Fruit fly (Drosophila melanogaster) whole organism, embryonic: ENCODE measurements around the gene Nepl13.

Experiments
- Antp ChIP-seq: fragments of 200-800 bp; sonication (Bioruptor generic); optimal IDR thresholded peaks from 3 replicates; lab custom pipeline; 2016; ENCODE audit warnings: missing biosample characterization, missing genetic modification characterization
- Atf6 ChIP-seq: fragments of 200-800 bp; sonication (Bioruptor generic); IDR thresholded peaks from 2 replicates; pipeline ENCODE4 v1.3.6; 2022; ENCODE audit warnings: missing biosample characterization, missing genetic modification characterization
- B-H1 ChIP-seq: fragments of 200-800 bp; sonication (Bioruptor generic); IDR thresholded peaks from 3 replicates; pipeline ENCODE4 v1.3.6; 2022; ENCODE audit warnings: missing biosample characterization, missing genetic modification characterization
- C15 ChIP-seq: fragments of 200-800 bp; sonication (Bioruptor generic); IDR thresholded peaks from 3 replicates; pipeline ENCODE4 v1.3.6; 2022; ENCODE audit warnings: missing biosample characterization, missing genetic modification characterization
- CG10431 ChIP-seq: fragments of 200-800 bp; sonication (Bioruptor generic); optimal IDR thresholded peaks from 3 replicates; lab custom pipeline; 2018; ENCODE audit warnings: missing biosample characterization, mild to moderate bottlenecking, missing genetic modification characterization
- CG10565 ChIP-seq: fragments of 200-800 bp; sonication (Bioruptor generic); optimal IDR thresholded peaks from 3 replicates; lab custom pipeline; 2016; ENCODE audit warnings: missing biosample characterization, mild to moderate bottlenecking, missing genetic modification characterization
- CG10654 ChIP-seq: fragments of 200-800 bp; sonication (Bioruptor generic); optimal IDR thresholded peaks from 2 replicates; lab custom pipeline; 2016; ENCODE audit warnings: missing biosample characterization, missing genetic modification characterization
- CG12744 ChIP-seq: fragments of 200-800 bp; sonication (Bioruptor generic); optimal IDR thresholded peaks from 2 replicates; lab custom pipeline; 2016; ENCODE audit warnings: missing biosample characterization, missing genetic modification characterization
- CG13894 ChIP-seq: fragments of 200-800 bp; sonication (Bioruptor generic); optimal IDR thresholded peaks from 3 replicates; lab custom pipeline; 2018; ENCODE audit warnings: missing biosample characterization, mild to moderate bottlenecking, missing genetic modification characterization, moderate library complexity
- CG14860 ChIP-seq: fragments of 200-800 bp; sonication (Bioruptor generic); IDR thresholded peaks from 3 replicates; pipeline ENCODE4 v1.3.6; 2022; ENCODE audit warnings: missing biosample characterization, missing genetic modification characterization; ENCODE audit not compliant: partially characterized antibody
- CG15601 ChIP-seq: fragments of 200-800 bp; sonication (Bioruptor generic); optimal IDR thresholded peaks from 3 replicates; lab custom pipeline; 2019; ENCODE audit warnings: missing biosample characterization, mild to moderate bottlenecking, missing genetic modification characterization, moderate library complexity
- CG1647 ChIP-seq: fragments of 200-800 bp; sonication (Bioruptor generic); optimal IDR thresholded peaks from 3 replicates; lab custom pipeline; 2016; ENCODE audit warnings: missing biosample characterization, missing genetic modification characterization
- CG17328 ChIP-seq: fragments of 200-800 bp; sonication (Bioruptor generic); IDR thresholded peaks from 2 replicates; pipeline ENCODE4 v1.3.6; 2022; ENCODE audit warnings: missing biosample characterization, missing genetic modification characterization
- CG17359 ChIP-seq: fragments of 200-800 bp; sonication (Bioruptor generic); optimal IDR thresholded peaks from 3 replicates; lab custom pipeline; 2018; ENCODE audit warnings: missing biosample characterization, mild to moderate bottlenecking, missing genetic modification characterization, moderate library complexity
- CG18764 ChIP-seq: fragments of 200-800 bp; sonication (Bioruptor generic); optimal IDR thresholded peaks from 3 replicates; lab custom pipeline; 2016; ENCODE audit warnings: missing biosample characterization, missing genetic modification characterization
- CG32532 ChIP-seq: fragments of 200-800 bp; sonication (Bioruptor generic); IDR thresholded peaks from 2 replicates; pipeline ENCODE4 v1.3.6; 2022; ENCODE audit warnings: missing biosample characterization, missing genetic modification characterization
- CG7556 ChIP-seq: fragments of 200-800 bp; sonication (Bioruptor generic); optimal IDR thresholded peaks from 2 replicates; lab custom pipeline; 2017; ENCODE audit warnings: missing biosample characterization, mild to moderate bottlenecking, missing genetic modification characterization
- CG7987 ChIP-seq: fragments of 200-800 bp; sonication (Bioruptor generic); optimal IDR thresholded peaks from 2 replicates; lab custom pipeline; 2018; ENCODE audit warnings: missing biosample characterization, mild to moderate bottlenecking, missing genetic modification characterization, moderate library complexity
- CG8290 ChIP-seq, 3 experiments: fragments of 200-800 bp; sonication (Bioruptor generic); optimal IDR thresholded peaks; 2 replicates each; lab custom pipeline; 2016 to 2019; ENCODE audit warnings: missing biosample characterization in 3 of 3, missing genetic modification characterization in 3 of 3, mild to moderate bottlenecking in 2 of 3, moderate library complexity in 1 of 3
- CG9609 ChIP-seq: fragments of 200-800 bp; sonication (Bioruptor generic); optimal IDR thresholded peaks from 3 replicates; lab custom pipeline; 2016; ENCODE audit warnings: missing biosample characterization, missing genetic modification characterization
- Camta ChIP-seq: fragments of 200-800 bp; sonication (Bioruptor generic); optimal IDR thresholded peaks from 2 replicates; lab custom pipeline; 2016; ENCODE audit warnings: missing biosample characterization, missing genetic modification characterization
- D19B ChIP-seq: fragments of 200-800 bp; sonication (Bioruptor generic); optimal IDR thresholded peaks from 2 replicates; lab custom pipeline; 2017; ENCODE audit warnings: missing biosample characterization, mild to moderate bottlenecking, missing genetic modification characterization
- Elba2 ChIP-seq: fragments of 200-800 bp; sonication (Bioruptor generic); optimal IDR thresholded peaks from 3 replicates; lab custom pipeline; 2016; ENCODE audit warnings: missing biosample characterization, missing genetic modification characterization
- MTF-1 ChIP-seq: fragments of 200-800 bp; sonication (Bioruptor generic); optimal IDR thresholded peaks from 2 replicates; lab custom pipeline; 2018; ENCODE audit warnings: missing biosample characterization, mild to moderate bottlenecking, missing genetic modification characterization, borderline replicate concordance
- Myb ChIP-seq: fragments of 200-800 bp; sonication (Bioruptor generic); optimal IDR thresholded peaks from 2 replicates; lab custom pipeline; 2016; ENCODE audit warnings: missing biosample characterization, missing genetic modification characterization
- NC2α ChIP-seq: fragments of 200-800 bp; sonication (Bioruptor generic); optimal IDR thresholded peaks from 2 replicates; lab custom pipeline; 2016; ENCODE audit warnings: missing biosample characterization, missing genetic modification characterization
- NFAT ChIP-seq: fragments of 200-800 bp; sonication (Bioruptor generic); IDR thresholded peaks from 2 replicates; pipeline ENCODE4 v1.3.6; 2022; ENCODE audit warnings: missing biosample characterization, missing genetic modification characterization
- Nf-YB ChIP-seq: fragments of 200-800 bp; sonication (Bioruptor generic); optimal IDR thresholded peaks from 3 replicates; lab custom pipeline; 2019; ENCODE audit warnings: missing biosample characterization, mild to moderate bottlenecking, missing genetic modification characterization, moderate library complexity
- YL-1 ChIP-seq: fragments of 200-800 bp; sonication (Bioruptor generic); optimal IDR thresholded peaks from 3 replicates; lab custom pipeline; 2017; ENCODE audit warnings: missing biosample characterization, mild to moderate bottlenecking, missing genetic modification characterization
- ase ChIP-seq: fragments of 200-800 bp; sonication (Bioruptor generic); IDR thresholded peaks from 3 replicates; pipeline ENCODE4 v1.3.6; 2022; ENCODE audit warnings: missing biosample characterization, missing genetic modification characterization
- ash1 ChIP-seq: fragments of 200-800 bp; sonication (Bioruptor generic); optimal IDR thresholded peaks from 2 replicates; lab custom pipeline; 2018; ENCODE audit warnings: missing biosample characterization, mild to moderate bottlenecking, missing genetic modification characterization
- bab2 ChIP-seq: fragments of 200-800 bp; sonication (Bioruptor generic); optimal IDR thresholded peaks from 2 replicates; lab custom pipeline; 2016; ENCODE audit warnings: missing biosample characterization, missing genetic modification characterization
- bowl ChIP-seq: fragments of 200-800 bp; sonication (Bioruptor generic); IDR thresholded peaks from 2 replicates; pipeline ENCODE4 v1.3.6; 2022; ENCODE audit warnings: missing biosample characterization, missing genetic modification characterization
- bsh ChIP-seq, 2 experiments: fragments of 200-800 bp; sonication (Bioruptor generic); optimal IDR thresholded peaks; 2 replicates each; lab custom pipeline; 2017 to 2018; ENCODE audit warnings: mild to moderate bottlenecking in 2 of 2, missing biosample characterization in 2 of 2, missing genetic modification characterization in 2 of 2, moderate library complexity in 1 of 2
- cad ChIP-seq: fragments of >200 bp; optimal IDR thresholded peaks from 2 replicates; lab custom pipeline; 2017; ENCODE audit warnings: missing biosample characterization, missing genetic modification characterization
- cas ChIP-seq: fragments of 200-800 bp; sonication (Bioruptor generic); IDR thresholded peaks from 2 replicates; pipeline ENCODE4 v1.3.6; 2022; ENCODE audit warnings: missing biosample characterization, missing genetic modification characterization
- crol ChIP-seq: fragments of 200-800 bp; sonication (Bioruptor generic); IDR thresholded peaks from 2 replicates; pipeline ENCODE4 v1.3.6; 2022; ENCODE audit warnings: missing biosample characterization, missing genetic modification characterization
- dan ChIP-seq: fragments of 200-800 bp; sonication (Bioruptor generic); IDR thresholded peaks from 2 replicates; pipeline ENCODE4 v1.3.6; 2022; ENCODE audit warnings: missing biosample characterization, missing genetic modification characterization
- esg ChIP-seq: fragments of 200-800 bp; sonication (Bioruptor generic); conservative IDR thresholded peaks from 2 replicates; pipeline ENCODE4 v1.3.6; 2022; ENCODE audit warnings: missing biosample characterization, missing genetic modification characterization
- gcm ChIP-seq: fragments of 200-800 bp; sonication (Bioruptor generic); optimal IDR thresholded peaks from 2 replicates; lab custom pipeline; 2019; ENCODE audit warnings: missing biosample characterization, mild to moderate bottlenecking, missing genetic modification characterization, moderate library complexity
- kah ChIP-seq: fragments of 200-800 bp; sonication (Bioruptor generic); optimal IDR thresholded peaks from 2 replicates; lab custom pipeline; 2018; ENCODE audit warnings: missing biosample characterization, mild to moderate bottlenecking, missing genetic modification characterization
- nom ChIP-seq: fragments of 200-800 bp; sonication (Bioruptor generic); optimal IDR thresholded peaks from 2 replicates; lab custom pipeline; 2017; ENCODE audit warnings: missing biosample characterization, missing genetic modification characterization, mild to moderate bottlenecking, moderate library complexity, missing genetic modification reagents
- pan ChIP-seq, 4 experiments: fragments of >200 bp in 3 of 4; fragments of 200-800 bp in 1 of 4; sonication (Bioruptor generic) in 1 of 4; optimal IDR thresholded peaks in 3 of 4; IDR thresholded peaks in 1 of 4; 2 replicates each; pipeline versions ENCODE4 v1.3.6 to Lab custom; 2017 to 2022; ENCODE audit warnings: missing biosample characterization in 2 of 4, missing genetic modification characterization in 2 of 4, mixed read lengths in 1 of 4
- sc ChIP-seq, 3 experiments: fragments of >200 bp in 2 of 3; fragments of 200-800 bp in 1 of 3; sonication (Bioruptor generic) in 1 of 3; optimal IDR thresholded peaks; 2 replicates in 2 of 3; 3 replicates in 1 of 3; lab custom pipeline; 2017; ENCODE audit warnings: mild to moderate bottlenecking in 1 of 3, missing biosample characterization in 1 of 3, missing genetic modification characterization in 1 of 3, missing genetic modification reagents in 1 of 3
- sima ChIP-seq: fragments of 200-800 bp; sonication (Bioruptor generic); optimal IDR thresholded peaks from 2 replicates; lab custom pipeline; 2016; ENCODE audit warnings: missing biosample characterization, missing genetic modification characterization
- slou ChIP-seq: fragments of 200-800 bp; sonication (Bioruptor generic); optimal IDR thresholded peaks from 3 replicates; lab custom pipeline; 2016; ENCODE audit warnings: missing biosample characterization, missing genetic modification characterization
- stc ChIP-seq: fragments of 200-800 bp; sonication (Bioruptor generic); IDR thresholded peaks from 2 replicates; pipeline ENCODE4 v1.3.6; 2022; ENCODE audit warnings: missing biosample characterization, missing genetic modification characterization
- twi ChIP-seq: fragments of 200-800 bp; optimal IDR thresholded peaks from 2 replicates; lab custom pipeline; 2019; ENCODE audit warnings: missing biosample characterization, mild to moderate bottlenecking, missing genetic modification characterization, moderate library complexity
- zen ChIP-seq: fragments of 200-800 bp; sonication (Bioruptor generic); optimal IDR thresholded peaks from 3 replicates; lab custom pipeline; 2018; ENCODE audit warnings: missing biosample characterization, mild to moderate bottlenecking, missing genetic modification characterization, moderate library complexity

The Nepl13 gene

DNA sequence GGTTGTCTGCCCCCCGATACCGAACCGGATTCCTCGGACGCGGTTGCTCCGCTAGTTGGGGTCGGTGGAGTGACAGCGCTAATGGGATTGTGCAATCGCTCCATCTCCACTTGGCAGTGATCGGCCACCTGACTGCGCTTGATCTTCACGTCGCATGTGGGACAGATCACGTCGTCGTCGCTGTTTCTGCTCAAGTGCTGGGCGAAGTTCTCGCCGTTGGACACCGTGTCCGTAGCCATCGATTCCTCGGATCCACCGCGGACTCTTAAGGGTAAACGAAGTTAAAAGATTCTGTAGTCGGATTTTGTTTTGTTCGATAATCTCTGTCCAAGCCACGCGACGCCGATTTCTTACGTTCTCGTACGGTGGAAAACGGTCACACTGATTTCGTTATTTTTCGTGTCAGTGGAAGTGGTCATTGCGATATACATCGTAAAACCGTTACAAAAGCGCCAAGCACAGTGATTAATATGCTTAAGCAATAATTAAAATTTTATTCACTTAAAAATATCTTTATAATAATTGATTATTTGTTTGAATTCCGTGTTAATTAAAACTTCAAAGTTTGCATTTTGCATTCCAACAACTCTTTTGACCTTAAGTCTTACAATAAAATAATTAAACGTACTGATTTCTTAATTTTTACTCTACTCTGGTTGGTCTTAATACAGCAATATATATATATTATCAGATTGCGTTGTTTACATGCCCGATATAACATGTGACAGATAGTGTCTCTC is 34.7 kb downstream of the Nepl13 start, which contains the start of gene RNF220 (continued):
- no peak for TF ChIP-seq bowl (GFP tag; lab: Robert Waterston, UW)
- TF ChIP-seq Myb = peak; percentile 68
- TF ChIP-seq Antp (GFP tag; lab: Kevin White, UChicago) = no peak
- no peak for TF ChIP-seq CG10431
- TF ChIP-seq Camta (GFP tag; lab: Kevin White, UChicago) = no peak
- TF ChIP-seq cas (GFP tag; lab: Robert Waterston, UW) = no peak
- TF ChIP-seq NFAT (GFP tag; lab: Robert Waterston, UW) = no peak
- TF ChIP-seq crol (GFP tag; lab: Robert Waterston, UW) = no peak
- TF ChIP-seq pan (optimal IDR thresholded peaks at IDR 0.05; lab: Kevin White, UChicago) = no peak
- TF ChIP-seq pan (GFP tag; optimal IDR thresholded peaks at IDR 0.05 in 1 of 2, IDR thresholded peaks at IDR 0.05 in 1 of 2) = no peak
- TF ChIP-seq nom (GFP tag; lab: Kevin White, UChicago) = no peak
- no peak for TF ChIP-seq CG12744 (GFP tag; lab: Kevin White, UChicago)
- TF ChIP-seq MTF-1 (GFP tag; lab: Kevin White, UChicago) = no peak
- TF ChIP-seq CG7987 (GFP tag; lab: Kevin White, UChicago) = no peak
- TF ChIP-seq Atf6 (GFP tag; lab: Robert Waterston, UW) = no peak
- TF ChIP-seq CG17359 = no peak
- no peak for TF ChIP-seq esg
- no peak; the same call in 2 of the 3 replicates for TF ChIP-seq CG14860 (GFP tag; lab: Robert Waterston, UW)
- no peak; the same call in 1 of the 2 replicates for TF ChIP-seq CG32532
- TF ChIP-seq bsh (GFP tag; optimal IDR thresholded peaks at IDR 0.05; lab: Kevin White, UChicago) = no peak
- no peak for TF ChIP-seq NC2α (GFP tag; lab: Kevin White, UChicago)
- no peak for TF ChIP-seq YL-1
- TF ChIP-seq CG18764 (GFP tag; lab: Kevin White, UChicago) = no peak
- no peak for TF ChIP-seq ase (GFP tag; lab: Robert Waterston, UW)
- no peak for TF ChIP-seq CG13894 (tag; lab: Kevin White, UChicago)
- no peak for TF ChIP-seq dan (GFP tag; lab: Robert Waterston, UW)
- no peak for TF ChIP-seq stc (GFP tag; lab: Robert Waterston, UW)
- TF ChIP-seq CG10654 (GFP tag; lab: Kevin White, UChicago) = no peak
- no peak for TF ChIP-seq B-H1 (GFP tag; lab: Robert Waterston, UW)
- no peak for TF ChIP-seq twi (tag; lab: Kevin White, UChicago)
- no peak for TF ChIP-seq gcm (GFP tag; lab: Kevin White, UChicago)
- no peak for TF ChIP-seq zen
- TF ChIP-seq ash1 (GFP tag; lab: Kevin White, UChicago) = no peak
- no peak for TF ChIP-seq C15 (GFP tag; lab: Robert Waterston, UW)
- no peak for TF ChIP-seq slou (GFP tag; lab: Kevin White, UChicago)
- no peak for TF ChIP-seq CG15601 (tag; lab: Kevin White, UChicago)
- no peak for TF ChIP-seq Nf-YB
- TF ChIP-seq CG7556 = no peak
- TF ChIP-seq kah (GFP tag; lab: Kevin White, UChicago) = no peak
- TF ChIP-seq CG9609 (GFP tag; lab: Kevin White, UChicago) = no peak
- TF ChIP-seq D19B (GFP tag; lab: Kevin White, UChicago) = no peak
- no peak for TF ChIP-seq Elba2 (GFP tag; lab: Kevin White, UChicago)
- TF ChIP-seq sc (optimal IDR thresholded peaks at IDR 0.05; lab: Kevin White, UChicago) = no peak
- TF ChIP-seq sc (GFP tag; optimal IDR thresholded peaks at IDR 0.05; lab: Kevin White, UChicago) = no peak
- TF ChIP-seq sima (GFP tag; lab: Kevin White, UChicago) = no peak
- TF ChIP-seq CG17328 (GFP tag; lab: Robert Waterston, UW) = no peak
- TF ChIP-seq CG8290 (GFP tag; optimal IDR thresholded peaks at IDR 0.05; lab: Kevin White, UChicago) = no peak
- peak in 1 of 2 experiments; percentile 1 for TF ChIP-seq CG8290 (tag; optimal IDR thresholded peaks at IDR 0.05; lab: Kevin White, UChicago)
- no peak for TF ChIP-seq bab2 (GFP tag; lab: Kevin White, UChicago)
- TF ChIP-seq CG1647 (GFP tag; lab: Kevin White, UChicago) = no peak
- TF ChIP-seq CG10565 = no peak
- TF ChIP-seq cad (GFP tag; lab: Kevin White, UChicago) = no peak
